Worm (Caenorhabditis elegans) whole organism, late embryonic: ENCODE measurements around the gene srx-50.

Source experiments
- C08G9.2 ChIP-seq: sonication (generic microtip); optimal IDR thresholded peaks from 2 replicates; lab custom pipeline; 2016; ENCODE audit warnings: mild to moderate bottlenecking, missing genetic modification characterization, moderate library complexity, missing compliant biosample characterization
- ama-1 ChIP-seq: fragments of 150-350 bp; optimal IDR thresholded peaks from 2 replicates; lab custom pipeline; 2014
- ttx-3 ChIP-seq: sonication (generic microtip); optimal IDR thresholded peaks from 2 replicates; lab custom pipeline; 2016; ENCODE audit warnings: missing genetic modification reagents, missing genetic modification characterization, missing compliant biosample characterization

DNA sequence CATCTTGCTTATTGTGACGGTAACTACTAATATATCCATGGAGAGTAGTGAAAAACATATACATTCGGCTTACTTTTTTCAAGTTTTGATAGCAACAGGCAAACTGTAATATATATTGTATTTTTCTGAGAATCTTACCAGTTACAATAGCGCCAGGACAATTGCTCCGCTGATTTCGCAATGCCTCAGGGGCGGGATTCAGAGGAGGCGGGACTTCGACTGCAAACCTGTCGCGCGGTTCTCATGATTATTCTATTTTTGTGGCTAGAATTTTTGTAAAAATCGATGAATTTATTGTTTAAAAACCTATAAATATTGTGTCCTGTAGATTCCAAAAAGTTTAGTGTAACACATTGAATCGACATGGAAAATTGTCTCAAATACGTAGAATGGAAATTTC is 26.8 kb upstream of the srx-50 start:
- TF ChIP-seq ttx-3 (tag; lab: Kevin White, UChicago) (no peak), C08G9.2 (tag; lab: Kevin White, UChicago) (no peak), ama-1 (no peak)
